Fruit fly (Drosophila melanogaster): Measurements from ENCODE around the gene CG12204.

The CG12204 gene

dm6 chrX:19495611-19496583 lies 1.7 kb upstream of the CG12204 start (continued):
- TF ChIP-seq ase (GFP tag; IDR thresholded peaks at IDR 0.05) (no peak), ken (GFP tag; IDR thresholded peaks at IDR 0.05) (peak; percentile 49; the same call in 1 of the 3 replicates), CG8388 (GFP tag; optimal IDR thresholded peaks at IDR 0.05) (peak; percentile 53), fd64A (GFP tag; optimal IDR thresholded peaks at IDR 0.05) (no peak), HLH54F (GFP tag; optimal IDR thresholded peaks at IDR 0.05) (peak; percentile 65), Dip2 (GFP tag; IDR thresholded peaks at IDR 0.05) (no peak), CG10979 (tag; optimal IDR thresholded peaks at IDR 0.05) (peak; percentile 46), CG8944 (GFP tag; optimal IDR thresholded peaks at IDR 0.05) (peak; percentile 37), nau (GFP tag; optimal IDR thresholded peaks at IDR 0.05) (no peak), Atf6 (GFP tag; IDR thresholded peaks at IDR 0.05) (peak; percentile 71), CTCF (GFP tag; optimal IDR thresholded peaks at IDR 0.05) (no peak), Hr78 (GFP tag; optimal IDR thresholded peaks at IDR 0.05) (no peak), fu2 (GFP tag; optimal IDR thresholded peaks at IDR 0.05) (peak; percentile 45), az2 (GFP tag; optimal IDR thresholded peaks at IDR 0.05) (peak; percentile 35), chn (GFP tag; optimal IDR thresholded peaks at IDR 0.05) (peak; percentile 62), row (GFP tag; IDR thresholded peaks at IDR 0.05) (peak; percentile 72), wor (GFP tag; IDR thresholded peaks at IDR 0.05) (0 out of 2 replicates have a peak, but pooled peaks have one; percentile 27), CG7745 (tag; optimal IDR thresholded peaks at IDR 0.05) (no peak), CG10543 (GFP tag; optimal IDR thresholded peaks at IDR 0.05) (peak; percentile 56), CG1529 (GFP tag; optimal IDR thresholded peaks at IDR 0.05) (peak; percentile 25), Doc2 (GFP tag; IDR thresholded peaks at IDR 0.05) (no peak), NfI (GFP tag; optimal IDR thresholded peaks at IDR 0.05) (peak; percentile 64), zen2 (GFP tag; IDR thresholded peaks at IDR 0.05; ENCODE audit: partially characterized antibody) (no peak), ap (GFP tag; IDR thresholded peaks at IDR 0.05) (peak; percentile 56), CG7928 (GFP tag; optimal IDR thresholded peaks at IDR 0.05) (peak; percentile 10), CG6254 (GFP tag; optimal IDR thresholded peaks at IDR 0.05) (no peak), CG2120 (GFP tag; optimal IDR thresholded peaks at IDR 0.05) (peak; percentile 78), dan (GFP tag; IDR thresholded peaks at IDR 0.05) (no peak), Dbx (GFP tag; IDR thresholded peaks at IDR 0.05) (peak; percentile 43; the same call in 1 of the 3 replicates), h (optimal IDR thresholded peaks at IDR 0.05) (no peak), Blimp-1 (GFP tag; optimal IDR thresholded peaks at IDR 0.05) (peak; percentile 38), sug (tag; optimal IDR thresholded peaks at IDR 0.05) (peak; percentile 81), CG10147 (GFP tag; optimal IDR thresholded peaks at IDR 0.05) (peak; percentile 9), vnd (GFP tag; IDR thresholded peaks at IDR 0.05; ENCODE audit: partially characterized antibody) (no peak), trh (GFP tag; optimal IDR thresholded peaks at IDR 0.05) (no peak), CG4820 (GFP tag; optimal IDR thresholded peaks at IDR 0.05) (peak; percentile 32), nmo (GFP tag; optimal IDR thresholded peaks at IDR 0.05) (peak; percentile 56), wdn (GFP tag; IDR thresholded peaks at IDR 0.05) (0 out of 2 replicates have a peak, but pooled peaks have one; percentile 47), Hand (GFP tag; optimal IDR thresholded peaks at IDR 0.05) (peak; percentile 43), CG9817 (tag; optimal IDR thresholded peaks at IDR 0.05) (peak; percentile 58), zfh2 (GFP tag; optimal IDR thresholded peaks at IDR 0.05) (peak; percentile 63), Dp (GFP tag; optimal IDR thresholded peaks at IDR 0.05) (no peak), Ets65A (GFP tag) (peak; percentile 95), pho (GFP tag; optimal IDR thresholded peaks at IDR 0.05) (peak; percentile 63), croc (GFP tag; conservative IDR thresholded peaks at IDR 0.05) (peak; percentile 15; the same call in 1 of the 3 replicates), CG7786 (GFP tag; optimal IDR thresholded peaks at IDR 0.05) (peak; percentile 63), H15 (GFP tag; IDR thresholded peaks at IDR 0.05) (0 out of 3 replicates have a peak, but pooled peaks have one; percentile 23), tup (GFP tag; optimal IDR thresholded peaks at IDR 0.05) (no peak), CG3407 (GFP tag; optimal IDR thresholded peaks at IDR 0.05) (no peak)

All from whole organism, embryonic.